Worm (Caenorhabditis elegans) whole organism, young adult: ENCODE measurements around the gene let-765.

Experiments used
- aptf-3 ChIP-seq: fragments of 200-800 bp; sonication (Bioruptor generic); IDR thresholded peaks from 2 replicates; pipeline ENCODE4 v1.3.6; 2022; ENCODE audit warnings: missing genetic modification characterization, missing compliant biosample characterization
- bed-2 ChIP-seq: fragments of 200-800 bp; sonication (Bioruptor generic); IDR thresholded peaks from 2 replicates; pipeline ENCODE4 v1.3.6; 2022; ENCODE audit warnings: missing genetic modification reagents, missing genetic modification characterization, missing compliant biosample characterization
- him-1 ChIP-seq: sonication (generic microtip); optimal IDR thresholded peaks from 2 replicates; lab custom pipeline; 2016; ENCODE audit warnings: missing genotype, missing genetic modification reagents, missing genetic modification characterization, missing compliant biosample characterization
- madf-3 ChIP-seq: fragments of 200-800 bp; sonication (Bioruptor generic); IDR thresholded peaks from 2 replicates; pipeline ENCODE4 v1.3.6; 2022; ENCODE audit warnings: missing genetic modification reagents, missing genetic modification characterization, missing compliant biosample characterization
- pha-4 ChIP-seq: fragments of 150-350 bp; sonication (generic microtip); optimal IDR thresholded peaks from 2 replicates; lab custom pipeline; 2014; ENCODE audit warnings: missing biosample characterization, missing genetic modification reagents, missing genetic modification characterization
- unc-130 ChIP-seq: sonication (generic microtip); optimal IDR thresholded peaks from 2 replicates; lab custom pipeline; 2016; ENCODE audit warnings: missing genetic modification reagents, missing genetic modification characterization, missing compliant biosample characterization
- zim-3 ChIP-seq: sonication (generic microtip); optimal IDR thresholded peaks from 2 replicates; lab custom pipeline; 2017; ENCODE audit warnings: mild to moderate bottlenecking, missing genetic modification characterization, moderate library complexity, missing compliant biosample characterization

DNA sequence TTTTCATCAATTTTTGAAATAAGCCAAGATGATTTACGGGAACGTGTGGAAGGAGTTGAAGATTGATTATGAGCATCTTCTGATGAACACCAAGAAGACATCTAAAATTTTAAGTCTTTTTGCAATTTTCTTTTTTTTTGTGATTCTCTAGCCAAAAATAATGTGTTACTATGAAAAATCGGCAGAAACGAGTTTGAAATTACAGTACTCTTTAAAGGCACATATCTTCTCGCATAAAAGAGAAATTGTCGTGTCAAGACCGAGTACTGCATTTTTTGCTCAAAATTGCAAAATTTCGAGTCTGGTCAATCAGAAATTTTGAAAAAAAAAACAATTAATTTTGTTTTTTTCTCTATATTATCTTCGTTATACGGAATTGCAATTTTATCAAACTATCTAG is 8.9 kb downstream of the let-765 start, which contains the start of gene F20H11.1:
- TF ChIP-seq him-1 (no peak), unc-130 (GFP tag; lab: Kevin White, UChicago) (no peak), bed-2 (no peak), madf-3 (no peak), zim-3 (tag; lab: Kevin White, UChicago) (no peak), aptf-3 (no peak), pha-4 (tag; lab: Kevin White, UChicago) (no peak)
